Worm (Caenorhabditis elegans) whole organism, L4/young adult: ENCODE data around the gene K11D12.13.

ENCODE experiments used
- W03F9.2 ChIP-seq: fragments of 150-350 bp; optimal IDR thresholded peaks from 2 replicates; lab custom pipeline; 2014; ENCODE audit warnings: missing biosample characterization, missing genetic modification characterization
- dao-5 ChIP-seq: sonication (generic microtip); optimal IDR thresholded peaks from 2 replicates; lab custom pipeline; 2016; ENCODE audit warnings: missing genotype, missing genetic modification characterization, moderate library complexity, missing compliant biosample characterization
- him-1 ChIP-seq: sonication (generic microtip); optimal IDR thresholded peaks from 2 replicates; lab custom pipeline; 2016; ENCODE audit warnings: missing genotype, missing genetic modification reagents, missing genetic modification characterization, missing compliant biosample characterization

DNA sequence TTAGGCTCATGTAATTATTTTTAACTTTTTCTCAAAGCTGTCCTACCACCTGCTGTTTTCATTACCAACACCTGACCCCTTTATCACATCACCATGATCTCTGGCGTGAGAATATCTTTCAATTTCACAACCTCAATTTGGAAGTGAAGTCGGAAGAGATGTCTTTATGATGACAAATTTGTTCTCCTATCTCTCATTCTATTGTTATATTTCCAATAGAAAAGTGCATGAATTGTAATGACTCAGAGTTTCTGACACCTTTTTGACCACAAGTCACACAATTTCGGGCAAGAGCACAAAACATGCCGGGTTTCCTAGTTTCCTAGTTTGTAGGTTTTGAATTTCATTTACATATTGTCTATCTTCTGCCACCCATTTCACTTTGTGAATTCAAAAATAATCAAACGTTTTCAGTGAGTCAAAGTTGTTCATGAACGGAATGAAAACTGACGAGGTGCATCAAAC, 14.4 kb upstream of the K11D12.13 start, which contains the start of gene srr-4:
- no peak for TF ChIP-seq dao-5 (tag; lab: Kevin White, UChicago)
- no peak for TF ChIP-seq him-1 (tag; lab: Kevin White, UChicago)
- TF ChIP-seq W03F9.2 (tag; lab: Kevin White, UChicago) = no peak
